Worm (Caenorhabditis elegans) whole organism, L3 larva: ENCODE data around the gene kup-1.

Experiments used
- jun-1 ChIP-seq: fragments of 150-350 bp; optimal IDR thresholded peaks from 2 replicates; lab custom pipeline; 2014; ENCODE audit warnings: missing biosample characterization, missing genetic modification reagents, missing genetic modification characterization
- skn-1 ChIP-seq: fragments of 150-350 bp; optimal IDR thresholded peaks from 2 replicates; lab custom pipeline; 2014; ENCODE audit warnings: missing biosample characterization, missing genetic modification characterization
- unc-62 ChIP-seq: fragments of 150-350 bp; sonication (generic microtip); optimal IDR thresholded peaks from 4 replicates; lab custom pipeline; 2014; ENCODE audit warnings: missing biosample characterization, missing genetic modification reagents, missing genetic modification characterization

ce11 chrV:12063036-12063435 lies 22.4 kb upstream of the kup-1 start, which contains the start of gene clh-6:
- TF ChIP-seq jun-1 (tag; lab: Kevin White, UChicago) (no peak), skn-1 (tag; lab: Kevin White, UChicago) (no peak), unc-62 (GFP tag; lab: Kevin White, UChicago) (no peak)
